Fruit fly (Drosophila melanogaster) whole organism, prepupa: Measurements from ENCODE around the gene CG7707.
A peak's percentile ranks its signal among the peaks of the same experiment; 100 is the strongest.

ENCODE experiments used
- Blimp-1 ChIP-seq: fragments of 200-800 bp; sonication (Bioruptor generic); optimal IDR thresholded peaks from 3 replicates; lab custom pipeline; 2017; ENCODE audit warnings: missing biosample characterization, missing genetic modification characterization, mild to moderate bottlenecking, moderate library complexity, missing genetic modification reagents
- CG10631 ChIP-seq: fragments of 200-800 bp; sonication (Bioruptor generic); optimal IDR thresholded peaks from 2 replicates; lab custom pipeline; 2016; ENCODE audit warnings: missing biosample characterization, missing genetic modification characterization
- CG10669 ChIP-seq: fragments of 200-800 bp; sonication (Bioruptor generic); optimal IDR thresholded peaks from 3 replicates; lab custom pipeline; 2018; ENCODE audit warnings: missing biosample characterization, mild to moderate bottlenecking, missing genetic modification characterization, moderate library complexity
- CG11294 ChIP-seq: fragments of 200-800 bp; sonication (Bioruptor generic); IDR thresholded peaks from 2 replicates; pipeline ENCODE4 v1.3.6; 2022; ENCODE audit warnings: missing biosample characterization, missing genetic modification characterization
- CG11762 ChIP-seq: fragments of 200-800 bp; sonication (Bioruptor generic); optimal IDR thresholded peaks from 3 replicates; lab custom pipeline; 2016; ENCODE audit warnings: missing biosample characterization, missing genetic modification characterization; ENCODE audit not compliant: insufficient read depth
- CG11902 ChIP-seq: fragments of 200-800 bp; sonication (Bioruptor generic); optimal IDR thresholded peaks from 3 replicates; lab custom pipeline; 2016; ENCODE audit warnings: missing biosample characterization, missing genetic modification characterization
- CG15336 ChIP-seq: fragments of 200-800 bp; sonication (Bioruptor generic); IDR thresholded peaks from 2 replicates; pipeline ENCODE4 v1.3.6; 2022; ENCODE audit warnings: missing biosample characterization, missing genetic modification characterization
- CG1621 ChIP-seq: fragments of 200-800 bp; sonication (Bioruptor generic); optimal IDR thresholded peaks from 3 replicates; lab custom pipeline; 2018; ENCODE audit warnings: missing biosample characterization, mild to moderate bottlenecking, missing genetic modification characterization
- CG16779 ChIP-seq: fragments of 200-800 bp; sonication (Bioruptor generic); optimal IDR thresholded peaks from 3 replicates; lab custom pipeline; 2017; ENCODE audit warnings: missing biosample characterization, mild to moderate bottlenecking, missing genetic modification characterization
- CG32006 ChIP-seq: fragments of 200-800 bp; sonication (Bioruptor generic); optimal IDR thresholded peaks from 3 replicates; lab custom pipeline; 2017; ENCODE audit warnings: missing biosample characterization, mild to moderate bottlenecking, missing genetic modification characterization
- CG34406 ChIP-seq: fragments of 200-800 bp; sonication (Bioruptor generic); optimal IDR thresholded peaks from 3 replicates; lab custom pipeline; 2016; ENCODE audit warnings: missing biosample characterization, missing genetic modification characterization
- CG3919 ChIP-seq: fragments of 200-800 bp; sonication (Bioruptor generic); optimal IDR thresholded peaks from 3 replicates; lab custom pipeline; 2016; ENCODE audit warnings: missing biosample characterization, missing genetic modification characterization
- CG4318 ChIP-seq: fragments of 200-800 bp; sonication (Bioruptor generic); optimal IDR thresholded peaks from 3 replicates; lab custom pipeline; 2017; ENCODE audit warnings: missing biosample characterization, mild to moderate bottlenecking, missing genetic modification characterization
- CG6163 ChIP-seq: fragments of 200-800 bp; sonication (Bioruptor generic); IDR thresholded peaks from 3 replicates; pipeline ENCODE4 v1.3.6; 2022; ENCODE audit warnings: missing biosample characterization, missing genetic modification characterization
- CG6276 ChIP-seq: fragments of 200-800 bp; sonication (Bioruptor generic); optimal IDR thresholded peaks from 2 replicates; lab custom pipeline; 2017; ENCODE audit warnings: missing biosample characterization, mild to moderate bottlenecking, missing genetic modification characterization
- CG6792 ChIP-seq: fragments of 200-800 bp; sonication (Bioruptor generic); optimal IDR thresholded peaks from 3 replicates; lab custom pipeline; 2016; ENCODE audit warnings: missing biosample characterization, missing genetic modification characterization
- CG6808 ChIP-seq: fragments of 200-800 bp; sonication (Bioruptor generic); optimal IDR thresholded peaks from 3 replicates; lab custom pipeline; 2017; ENCODE audit warnings: missing biosample characterization, missing genetic modification characterization, mild to moderate bottlenecking, moderate library complexity, missing genetic modification reagents
- CG6854 ChIP-seq: fragments of 200-800 bp; sonication (Bioruptor generic); optimal IDR thresholded peaks from 2 replicates; lab custom pipeline; 2017; ENCODE audit warnings: missing biosample characterization, mild to moderate bottlenecking, missing genetic modification characterization
- CG8119 ChIP-seq: fragments of 200-800 bp; sonication (Bioruptor generic); IDR thresholded peaks from 3 replicates; pipeline ENCODE4 v1.3.6; 2022; ENCODE audit warnings: missing biosample characterization, missing genetic modification characterization
- CG8319 ChIP-seq: fragments of 200-800 bp; sonication (Bioruptor generic); optimal IDR thresholded peaks from 3 replicates; lab custom pipeline; 2016; ENCODE audit warnings: missing biosample characterization, missing genetic modification characterization
- CG8632 ChIP-seq: fragments of 200-800 bp; sonication (Bioruptor generic); optimal IDR thresholded peaks from 3 replicates; lab custom pipeline; 2016; ENCODE audit warnings: missing biosample characterization, missing genetic modification characterization
- Eip75B ChIP-seq: fragments of 200-800 bp; sonication (Bioruptor generic); optimal IDR thresholded peaks from 3 replicates; lab custom pipeline; 2016; ENCODE audit warnings: missing biosample characterization, missing genetic modification characterization
- Gug ChIP-seq: fragments of 200-800 bp; sonication (Bioruptor generic); IDR thresholded peaks from 2 replicates; pipeline ENCODE4 v1.3.6; 2022; ENCODE audit warnings: missing biosample characterization, missing genetic modification characterization
- Hr38 ChIP-seq: sonication (Bioruptor generic); optimal IDR thresholded peaks from 2 replicates; lab custom pipeline; 2016; ENCODE audit warnings: missing biosample characterization, missing genetic modification characterization
- Hr4 ChIP-seq: fragments of 200-800 bp; sonication (Bioruptor generic); optimal IDR thresholded peaks from 3 replicates; lab custom pipeline; 2016; ENCODE audit warnings: missing biosample characterization, missing genetic modification characterization
- Lpt ChIP-seq: fragments of 200-800 bp; sonication (Bioruptor generic); optimal IDR thresholded peaks from 3 replicates; lab custom pipeline; 2016; ENCODE audit warnings: missing biosample characterization, missing genetic modification characterization
- Met ChIP-seq: fragments of 200-800 bp; sonication (Bioruptor generic); optimal IDR thresholded peaks from 3 replicates; lab custom pipeline; 2016; ENCODE audit warnings: missing biosample characterization, missing genetic modification characterization
- OdsH ChIP-seq: fragments of 200-800 bp; sonication (Bioruptor generic); optimal IDR thresholded peaks from 3 replicates; lab custom pipeline; 2016; ENCODE audit warnings: missing biosample characterization, missing genetic modification characterization
- Smox ChIP-seq: fragments of 200-800 bp; sonication (Bioruptor generic); optimal IDR thresholded peaks from 3 replicates; lab custom pipeline; 2016; ENCODE audit warnings: missing biosample characterization, missing genetic modification characterization
- Sox102F ChIP-seq: fragments of 200-800 bp; sonication (Bioruptor generic); optimal IDR thresholded peaks from 2 replicates; lab custom pipeline; 2016; ENCODE audit warnings: missing biosample characterization, mild to moderate bottlenecking, missing genetic modification characterization
- Sox14 ChIP-seq: fragments of 200-800 bp; sonication (Bioruptor generic); optimal IDR thresholded peaks from 3 replicates; lab custom pipeline; 2016; ENCODE audit warnings: missing biosample characterization, missing genetic modification characterization
- Sox15 ChIP-seq: fragments of 200-800 bp; sonication (Bioruptor generic); optimal IDR thresholded peaks from 3 replicates; lab custom pipeline; 2016; ENCODE audit warnings: missing biosample characterization, missing genetic modification characterization
- achi ChIP-seq: fragments of 200-800 bp; sonication (Bioruptor generic); optimal IDR thresholded peaks from 3 replicates; lab custom pipeline; 2016; ENCODE audit warnings: missing biosample characterization, missing genetic modification characterization
- dac ChIP-seq: fragments of 200-800 bp; sonication (Bioruptor generic); optimal IDR thresholded peaks from 2 replicates; lab custom pipeline; 2017; ENCODE audit warnings: missing biosample characterization, mild to moderate bottlenecking, missing genetic modification characterization
- dsx ChIP-seq: fragments of 200-800 bp; optimal IDR thresholded peaks from 3 replicates; lab custom pipeline; 2019; ENCODE audit warnings: missing biosample characterization, mild to moderate bottlenecking, missing genetic modification characterization, moderate library complexity; ENCODE audit not compliant: poor library complexity, severe bottlenecking
- eg ChIP-seq: fragments of 200-800 bp; sonication (Bioruptor generic); IDR thresholded peaks from 3 replicates; pipeline ENCODE4 v1.3.6; 2022; ENCODE audit warnings: missing biosample characterization, missing genetic modification characterization
- esn ChIP-seq: fragments of 200-800 bp; sonication (Bioruptor generic); optimal IDR thresholded peaks from 2 replicates; lab custom pipeline; 2016; ENCODE audit warnings: missing biosample characterization, mild to moderate bottlenecking, missing genetic modification characterization, moderate library complexity
- fd59A ChIP-seq: fragments of 200-800 bp; sonication (Bioruptor generic); optimal IDR thresholded peaks from 2 replicates; lab custom pipeline; 2017; ENCODE audit warnings: missing biosample characterization, mild to moderate bottlenecking, missing genetic modification characterization, missing genetic modification reagents
- fd85E ChIP-seq: fragments of 200-800 bp; sonication (Bioruptor generic); optimal IDR thresholded peaks from 3 replicates; lab custom pipeline; 2016; ENCODE audit warnings: missing biosample characterization, missing genetic modification characterization
- fkh ChIP-seq: fragments of 200-800 bp; sonication (Bioruptor generic); optimal IDR thresholded peaks from 3 replicates; lab custom pipeline; 2017; ENCODE audit warnings: missing biosample characterization, mild to moderate bottlenecking, missing genetic modification characterization, moderate library complexity
- pdm3 ChIP-seq: fragments of 200-800 bp; sonication (Bioruptor generic); optimal IDR thresholded peaks from 3 replicates; lab custom pipeline; 2016; ENCODE audit warnings: missing biosample characterization, missing genetic modification characterization
- salr ChIP-seq, 2 experiments: fragments of 200-800 bp; sonication (Bioruptor generic); optimal IDR thresholded peaks; 3 replicates each; lab custom pipeline; 2016 to 2018; ENCODE audit warnings: missing biosample characterization in 2 of 2, missing genetic modification characterization in 2 of 2, mild to moderate bottlenecking in 1 of 2
- spab ChIP-seq: fragments of 200-800 bp; sonication (Bioruptor generic); optimal IDR thresholded peaks from 2 replicates; lab custom pipeline; 2017; ENCODE audit warnings: missing biosample characterization, mild to moderate bottlenecking, missing genetic modification characterization, missing genetic modification reagents
- ss ChIP-seq, 2 experiments: fragments of 200-800 bp; sonication (Bioruptor generic); optimal IDR thresholded peaks; 2 replicates in 1 of 2; 3 replicates in 1 of 2; lab custom pipeline; 2017 to 2018; ENCODE audit warnings: mild to moderate bottlenecking in 2 of 2, missing biosample characterization in 2 of 2, missing genetic modification characterization in 2 of 2, moderate library complexity in 1 of 2
- svp ChIP-seq: fragments of 200-800 bp; sonication (Bioruptor generic); peaks from one replicate; lab custom pipeline; 2016; ENCODE audit warnings: missing biosample characterization, missing genetic modification characterization
- topi ChIP-seq: fragments of 200-800 bp; sonication (Bioruptor generic); optimal IDR thresholded peaks from 3 replicates; lab custom pipeline; 2016; ENCODE audit warnings: missing biosample characterization, missing genetic modification characterization
- vri ChIP-seq: fragments of 200-800 bp; sonication (Bioruptor generic); optimal IDR thresholded peaks from 3 replicates; lab custom pipeline; 2016; ENCODE audit warnings: missing biosample characterization, mild to moderate bottlenecking, missing genetic modification characterization

CG7707 gene

DNA sequence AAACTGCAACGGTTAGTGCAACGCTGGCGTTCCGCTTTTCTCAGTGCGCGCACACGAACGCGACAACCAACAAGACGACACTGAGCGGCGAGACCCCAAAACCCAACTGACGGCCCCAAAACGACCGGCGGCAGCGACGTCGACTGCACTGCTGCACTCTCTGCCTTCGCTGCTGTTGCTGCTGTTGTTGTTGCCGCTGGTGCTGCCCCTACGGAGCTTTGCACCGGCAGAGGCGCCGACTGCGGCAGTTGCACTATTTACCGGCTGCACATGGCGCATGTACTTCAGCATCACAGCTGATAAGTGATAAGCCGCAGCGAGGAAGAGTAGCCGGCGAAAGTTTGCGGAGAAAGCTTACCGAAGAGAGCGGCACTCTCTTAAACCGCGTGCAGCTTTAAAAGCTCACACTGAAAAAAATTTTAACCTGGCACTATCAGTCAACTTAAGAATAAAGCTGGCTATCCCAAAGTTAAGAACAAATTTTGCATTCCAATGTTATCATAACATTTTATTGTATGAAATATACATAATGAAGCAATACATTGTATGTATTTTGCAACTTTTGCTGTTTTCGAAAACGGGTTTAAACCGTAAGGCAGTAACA lies 5.0 kb upstream of the CG7707 start, which contains the start of gene Rbp6 (continued):
- TF ChIP-seq CG8319 (GFP tag; lab: Kevin White, UChicago): no peak
- no peak for TF ChIP-seq fd85E
- TF ChIP-seq ss (GFP tag; optimal IDR thresholded peaks at IDR 0.05; lab: Kevin White, UChicago): no peak
- TF ChIP-seq CG11294 (GFP tag; lab: Robert Waterston, UW): no peak
- TF ChIP-seq Met (GFP tag; lab: Kevin White, UChicago): peak; percentile 48
- no peak for TF ChIP-seq CG11902 (GFP tag; lab: Kevin White, UChicago)
- peak; percentile 49; the same call in 1 of the 3 replicates for TF ChIP-seq CG6163 (GFP tag; lab: Robert Waterston, UW)
- peak; percentile 45 for TF ChIP-seq Sox14
- peak; percentile 25 for TF ChIP-seq CG10631
- peak; percentile 29 for TF ChIP-seq CG8632 (GFP tag; lab: Kevin White, UChicago)
- TF ChIP-seq salr (GFP tag; optimal IDR thresholded peaks at IDR 0.05; lab: Kevin White, UChicago): peak in 1 of 2 experiments; percentile 9

DNA sequence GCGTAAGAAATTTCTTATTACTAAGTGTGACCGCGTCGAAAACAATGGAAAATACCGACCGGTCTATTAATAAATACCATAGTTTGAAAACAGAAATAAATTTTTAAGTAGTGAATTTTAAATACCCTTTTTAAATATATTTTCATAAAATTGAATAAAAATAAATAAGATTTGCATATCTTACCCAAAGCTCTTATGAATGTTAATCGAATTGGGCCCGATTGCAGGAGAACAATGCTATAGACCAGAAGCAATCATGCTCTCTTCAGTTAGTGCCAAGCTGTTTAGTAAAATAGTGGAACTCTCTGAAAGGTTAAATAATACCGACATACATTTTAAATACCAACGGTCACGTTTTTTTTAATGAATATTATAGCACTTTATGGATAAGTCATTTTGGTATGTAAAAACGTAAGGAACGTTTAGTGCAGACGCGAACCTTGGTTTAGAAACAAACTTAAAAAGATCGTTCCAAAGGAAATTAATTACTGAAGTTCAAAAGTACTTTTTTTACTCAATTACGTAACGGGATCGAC lies 1.1 kb upstream of the CG7707 start, which contains the start of gene Afg3l2:
Gene Afg3l2 (minus strand): TSS at position 51 of the 536 bp plus-strand sequence.
- TF ChIP-seq CG8319 (GFP tag; lab: Kevin White, UChicago) (peak; percentile 2), dac (GFP tag; lab: Kevin White, UChicago) (peak; percentile 37), Hr38 (no peak), dsx (no peak), Sox15 (GFP tag; lab: Kevin White, UChicago) (peak; percentile 26), achi (GFP tag; lab: Kevin White, UChicago) (peak; percentile 24), CG8119 (GFP tag; lab: Robert Waterston, UW) (no peak), vri (peak; percentile 16), Smox (GFP tag; lab: Kevin White, UChicago) (peak; percentile 17), CG4318 (GFP tag; lab: Kevin White, UChicago) (peak; percentile 52), CG6792 (peak; percentile 10), Gug (peak; percentile 76), CG10631 (peak; percentile 62), CG3919 (GFP tag; lab: Kevin White, UChicago) (peak; percentile 78), CG11762 (GFP tag; lab: Kevin White, UChicago) (peak; percentile 27), CG11294 (GFP tag; lab: Robert Waterston, UW) (0 out of 2 replicates have a peak, but pooled peaks have one; percentile 29), spab (GFP tag; lab: Kevin White, UChicago) (no peak), esn (no peak), Hr4 (GFP tag; lab: Kevin White, UChicago) (peak; percentile 44), CG8632 (GFP tag; lab: Kevin White, UChicago) (no peak), svp (GFP tag; lab: Kevin White, UChicago) (peak; percentile 65), fd85E (no peak), Blimp-1 (peak; percentile 22), ss (GFP tag; optimal IDR thresholded peaks at IDR 0.05; lab: Kevin White, UChicago) (no peak), CG10669 (GFP tag; lab: Kevin White, UChicago) (peak; percentile 73), CG15336 (no peak), Eip75B (peak; percentile 32), OdsH (peak; percentile 65), CG6276 (GFP tag; lab: Kevin White, UChicago) (no peak), Sox102F (GFP tag; lab: Kevin White, UChicago) (no peak), CG34406 (peak; percentile 17), CG6854 (GFP tag; lab: Kevin White, UChicago) (no peak), eg (GFP tag; lab: Robert Waterston, UW) (peak; percentile 71), CG32006 (GFP tag; lab: Kevin White, UChicago) (peak; percentile 52), CG1621 (peak; percentile 14), CG16779 (tag; lab: Kevin White, UChicago) (no peak), Lpt (GFP tag; lab: Kevin White, UChicago) (peak; percentile 52), fd59A (no peak), fkh (GFP tag; lab: Kevin White, UChicago) (no peak), pdm3 (GFP tag; lab: Kevin White, UChicago) (peak; percentile 49), topi (GFP tag; lab: Kevin White, UChicago) (peak; percentile 56), CG6808 (GFP tag; lab: Kevin White, UChicago) (no peak), CG11902 (GFP tag; lab: Kevin White, UChicago) (peak; percentile 78), salr (GFP tag; optimal IDR thresholded peaks at IDR 0.05; lab: Kevin White, UChicago) (no peak)
